Fruit fly (Drosophila melanogaster) whole organism, embryonic: ENCODE results near the gene CG17660.

Experiments
- BEAF-32 ChIP-seq: fragments of 200-800 bp; sonication (Bioruptor generic); optimal IDR thresholded peaks from 3 replicates; lab custom pipeline; 2017; ENCODE audit warnings: missing biosample characterization, missing genetic modification characterization, mild to moderate bottlenecking, moderate library complexity, missing genetic modification reagents
- CG10274 ChIP-seq: fragments of 200-800 bp; sonication (Bioruptor generic); optimal IDR thresholded peaks from 3 replicates; lab custom pipeline; 2017; ENCODE audit warnings: missing biosample characterization, mild to moderate bottlenecking, missing genetic modification characterization
- CG11504 ChIP-seq: fragments of 200-800 bp; sonication (Bioruptor generic); optimal IDR thresholded peaks from 3 replicates; lab custom pipeline; 2019; ENCODE audit warnings: missing biosample characterization, mild to moderate bottlenecking, missing genetic modification characterization, moderate library complexity
- CG12071 ChIP-seq: fragments of 200-800 bp; sonication (Bioruptor generic); optimal IDR thresholded peaks from 3 replicates; lab custom pipeline; 2018; ENCODE audit warnings: missing biosample characterization, mild to moderate bottlenecking, missing genetic modification characterization
- CG12104 ChIP-seq: fragments of 200-800 bp; sonication (Bioruptor generic); optimal IDR thresholded peaks from 3 replicates; lab custom pipeline; 2016; ENCODE audit warnings: missing biosample characterization, missing genetic modification characterization
- CG12219 ChIP-seq: fragments of 200-800 bp; sonication (Bioruptor generic); optimal IDR thresholded peaks from 3 replicates; lab custom pipeline; 2018; ENCODE audit warnings: missing biosample characterization, mild to moderate bottlenecking, missing genetic modification characterization
- CG1647 ChIP-seq: fragments of 200-800 bp; sonication (Bioruptor generic); optimal IDR thresholded peaks from 3 replicates; lab custom pipeline; 2016; ENCODE audit warnings: missing biosample characterization, missing genetic modification characterization
- CG16863 ChIP-seq: fragments of 200-800 bp; sonication (Bioruptor generic); optimal IDR thresholded peaks from 3 replicates; lab custom pipeline; 2016; ENCODE audit warnings: missing biosample characterization, missing genetic modification characterization
- CG17361 ChIP-seq: fragments of 200-800 bp; sonication (Bioruptor generic); IDR thresholded peaks from 3 replicates; pipeline ENCODE4 v1.3.6; 2022; ENCODE audit warnings: missing biosample characterization, missing genetic modification characterization
- CG34376 ChIP-seq: fragments of 200-800 bp; sonication (Bioruptor generic); optimal IDR thresholded peaks from 2 replicates; lab custom pipeline; 2018; ENCODE audit warnings: missing biosample characterization, mild to moderate bottlenecking, missing genetic modification characterization
- CG6175 ChIP-seq: fragments of 200-800 bp; sonication (Bioruptor generic); IDR thresholded peaks from 3 replicates; pipeline ENCODE4 v1.3.6; 2022; ENCODE audit warnings: missing biosample characterization, missing genetic modification characterization
- CG7987 ChIP-seq: fragments of 200-800 bp; sonication (Bioruptor generic); optimal IDR thresholded peaks from 2 replicates; lab custom pipeline; 2018; ENCODE audit warnings: missing biosample characterization, mild to moderate bottlenecking, missing genetic modification characterization, moderate library complexity
- CG8290 ChIP-seq, 3 experiments: fragments of 200-800 bp; sonication (Bioruptor generic); optimal IDR thresholded peaks; 2 replicates each; lab custom pipeline; 2016 to 2019; ENCODE audit warnings: missing biosample characterization in 3 of 3, missing genetic modification characterization in 3 of 3, mild to moderate bottlenecking in 2 of 3, moderate library complexity in 1 of 3
- CG9797 ChIP-seq: fragments of 200-800 bp; sonication (Bioruptor generic); optimal IDR thresholded peaks from 3 replicates; lab custom pipeline; 2018; ENCODE audit warnings: missing biosample characterization, mild to moderate bottlenecking, missing genetic modification characterization
- Chrac-16 ChIP-seq: fragments of 200-800 bp; sonication (Bioruptor generic); optimal IDR thresholded peaks from 3 replicates; lab custom pipeline; 2016; ENCODE audit warnings: missing biosample characterization, missing genetic modification characterization
- CoRest ChIP-seq: fragments of 200-800 bp; sonication (Bioruptor generic); optimal IDR thresholded peaks from 3 replicates; lab custom pipeline; 2018; ENCODE audit warnings: missing biosample characterization, mild to moderate bottlenecking, missing genetic modification characterization, moderate library complexity
- Dip3 ChIP-seq: fragments of 200-800 bp; sonication (Bioruptor generic); optimal IDR thresholded peaks from 3 replicates; lab custom pipeline; 2016; ENCODE audit warnings: missing biosample characterization, missing genetic modification characterization
- Dll ChIP-seq: fragments of 200-800 bp; sonication (Bioruptor generic); IDR thresholded peaks from 4 replicates; pipeline ENCODE4 v1.3.6; 2022; ENCODE audit warnings: missing biosample characterization, missing genetic modification characterization; ENCODE audit not compliant: partially characterized antibody
- GATAe ChIP-seq: fragments of 200-800 bp; sonication (Bioruptor generic); conservative IDR thresholded peaks from 2 replicates; pipeline ENCODE4 v1.3.6; 2022; ENCODE audit warnings: missing biosample characterization, missing genetic modification characterization
- H2.0 ChIP-seq: fragments of 200-800 bp; sonication (Bioruptor generic); IDR thresholded peaks from 2 replicates; pipeline ENCODE4 v1.3.6; 2022; ENCODE audit warnings: missing biosample characterization, missing genetic modification characterization
- HLH54F ChIP-seq: fragments of 200-800 bp; sonication (Bioruptor generic); optimal IDR thresholded peaks from 3 replicates; lab custom pipeline; 2016; ENCODE audit warnings: missing biosample characterization, missing genetic modification characterization
- Hr51 ChIP-seq, 2 experiments: fragments of 200-800 bp; sonication (Bioruptor generic); optimal IDR thresholded peaks; 2 replicates in 1 of 2; 3 replicates in 1 of 2; lab custom pipeline; 2016 to 2018; ENCODE audit warnings: missing biosample characterization in 2 of 2, missing genetic modification characterization in 2 of 2, mild to moderate bottlenecking in 1 of 2, moderate library complexity in 1 of 2
- Kr ChIP-seq: fragments of 200-800 bp; sonication (Bioruptor generic); optimal IDR thresholded peaks from 2 replicates; lab custom pipeline; 2017; ENCODE audit warnings: missing biosample characterization, mild to moderate bottlenecking, missing genetic modification characterization
- Med ChIP-seq: fragments of 200-800 bp; sonication (Bioruptor generic); peaks from one replicate; lab custom pipeline; 2016; ENCODE audit warnings: missing biosample characterization, missing genetic modification characterization, mild to moderate bottlenecking, inconsistent platforms, moderate library complexity
- Pdp1 ChIP-seq, 2 experiments: fragments of 200-800 bp; sonication (Bioruptor generic); optimal IDR thresholded peaks; 3 replicates each; lab custom pipeline; 2016; ENCODE audit warnings: missing biosample characterization in 2 of 2, missing genetic modification characterization in 2 of 2, mild to moderate bottlenecking in 1 of 2, moderate library complexity in 1 of 2
- Ravus ChIP-seq: fragments of 200-800 bp; sonication (Bioruptor generic); IDR thresholded peaks from 2 replicates; pipeline ENCODE4 v1.3.6; 2022; ENCODE audit warnings: missing biosample characterization, missing genetic modification characterization
- Scr ChIP-seq: fragments of 200-800 bp; sonication (Bioruptor generic); IDR thresholded peaks from 2 replicates; pipeline ENCODE4 v1.3.6; 2022; ENCODE audit warnings: missing biosample characterization, missing genetic modification characterization; ENCODE audit not compliant: partially characterized antibody
- ac ChIP-seq: fragments of 200-800 bp; sonication (Bioruptor generic); optimal IDR thresholded peaks from 3 replicates; lab custom pipeline; 2017; ENCODE audit warnings: missing biosample characterization, mild to moderate bottlenecking, missing genetic modification characterization
- bcd ChIP-seq: fragments of 200-800 bp; sonication (Bioruptor generic); optimal IDR thresholded peaks from 2 replicates; lab custom pipeline; 2017; ENCODE audit warnings: missing biosample characterization, mild to moderate bottlenecking, missing genetic modification characterization
- cg ChIP-seq: fragments of 200-800 bp; sonication (Bioruptor generic); optimal IDR thresholded peaks from 3 replicates; lab custom pipeline; 2019; ENCODE audit warnings: missing biosample characterization, mild to moderate bottlenecking, missing genetic modification characterization, moderate library complexity
- chinmo ChIP-seq: fragments of 200-800 bp; sonication (Bioruptor generic); IDR thresholded peaks from 4 replicates; pipeline ENCODE4 v1.3.6; 2022; ENCODE audit warnings: missing biosample characterization, missing genetic modification characterization; ENCODE audit not compliant: partially characterized antibody
- danr ChIP-seq: fragments of 200-800 bp; sonication (Bioruptor generic); IDR thresholded peaks from 2 replicates; pipeline ENCODE4 v1.3.6; 2022; ENCODE audit warnings: missing biosample characterization, missing genetic modification characterization
- exex ChIP-seq: fragments of 200-800 bp; sonication (Bioruptor generic); optimal IDR thresholded peaks from 4 replicates; lab custom pipeline; 2018; ENCODE audit warnings: missing biosample characterization, mild to moderate bottlenecking, missing genetic modification characterization, moderate library complexity
- fd3F ChIP-seq: fragments of 200-800 bp; sonication (Bioruptor generic); optimal IDR thresholded peaks from 2 replicates; lab custom pipeline; 2018; ENCODE audit warnings: missing biosample characterization, mild to moderate bottlenecking, missing genetic modification characterization, moderate library complexity
- gfzf ChIP-seq: fragments of 200-800 bp; sonication (Bioruptor generic); optimal IDR thresholded peaks from 2 replicates; lab custom pipeline; 2016; ENCODE audit warnings: missing biosample characterization, mild to moderate bottlenecking, missing genetic modification characterization, moderate library complexity
- hbn ChIP-seq: fragments of 200-800 bp; sonication (Bioruptor generic); IDR thresholded peaks from 2 replicates; pipeline ENCODE4 v1.3.6; 2022; ENCODE audit warnings: missing biosample characterization, missing genetic modification characterization; ENCODE audit not compliant: partially characterized antibody
- hth ChIP-seq: fragments of >200 bp; optimal IDR thresholded peaks from 2 replicates; lab custom pipeline; 2017; ENCODE audit warnings: inconsistent platforms
- mirr ChIP-seq: fragments of 200-800 bp; sonication (Bioruptor generic); optimal IDR thresholded peaks from 3 replicates; lab custom pipeline; 2018; ENCODE audit warnings: missing biosample characterization, mild to moderate bottlenecking, missing genetic modification characterization
- phol ChIP-seq: fragments of 200-800 bp; sonication (Bioruptor generic); optimal IDR thresholded peaks from 3 replicates; lab custom pipeline; 2018; ENCODE audit warnings: missing biosample characterization, mild to moderate bottlenecking, missing genetic modification characterization, moderate library complexity
- pnt ChIP-seq: fragments of 200-800 bp; sonication (Bioruptor generic); optimal IDR thresholded peaks from 3 replicates; lab custom pipeline; 2016; ENCODE audit warnings: missing biosample characterization, missing genetic modification characterization
- scrt ChIP-seq: fragments of 200-800 bp; sonication (Bioruptor generic); optimal IDR thresholded peaks from 2 replicates; lab custom pipeline; 2018; ENCODE audit warnings: missing biosample characterization, mild to moderate bottlenecking, missing genetic modification characterization, moderate library complexity
- sd ChIP-seq: fragments of 200-800 bp; sonication (Bioruptor generic); optimal IDR thresholded peaks from 3 replicates; lab custom pipeline; 2018; ENCODE audit warnings: missing biosample characterization, mild to moderate bottlenecking, missing genetic modification characterization, moderate library complexity
- sug ChIP-seq: fragments of 200-800 bp; optimal IDR thresholded peaks from 2 replicates; lab custom pipeline; 2019; ENCODE audit warnings: missing biosample characterization, mild to moderate bottlenecking, missing genetic modification characterization, moderate library complexity
- tin ChIP-seq: fragments of 200-800 bp; sonication (Bioruptor generic); optimal IDR thresholded peaks from 3 replicates; lab custom pipeline; 2016; ENCODE audit warnings: missing biosample characterization, missing genetic modification characterization
- tup ChIP-seq: fragments of 200-800 bp; sonication (Bioruptor generic); optimal IDR thresholded peaks from 2 replicates; lab custom pipeline; 2016; ENCODE audit warnings: missing biosample characterization, mild to moderate bottlenecking, missing genetic modification characterization, moderate library complexity
- twi ChIP-seq: fragments of 200-800 bp; optimal IDR thresholded peaks from 2 replicates; lab custom pipeline; 2019; ENCODE audit warnings: missing biosample characterization, mild to moderate bottlenecking, missing genetic modification characterization, moderate library complexity
- wek ChIP-seq: fragments of 200-800 bp; sonication (Bioruptor generic); optimal IDR thresholded peaks from 3 replicates; lab custom pipeline; 2018; ENCODE audit warnings: missing biosample characterization, mild to moderate bottlenecking, missing genetic modification characterization, moderate library complexity
- zf30C ChIP-seq: fragments of 200-800 bp; sonication (Bioruptor generic); optimal IDR thresholded peaks from 3 replicates; lab custom pipeline; 2018; ENCODE audit warnings: missing biosample characterization, mild to moderate bottlenecking, missing genetic modification characterization

The CG17660 gene

DNA sequence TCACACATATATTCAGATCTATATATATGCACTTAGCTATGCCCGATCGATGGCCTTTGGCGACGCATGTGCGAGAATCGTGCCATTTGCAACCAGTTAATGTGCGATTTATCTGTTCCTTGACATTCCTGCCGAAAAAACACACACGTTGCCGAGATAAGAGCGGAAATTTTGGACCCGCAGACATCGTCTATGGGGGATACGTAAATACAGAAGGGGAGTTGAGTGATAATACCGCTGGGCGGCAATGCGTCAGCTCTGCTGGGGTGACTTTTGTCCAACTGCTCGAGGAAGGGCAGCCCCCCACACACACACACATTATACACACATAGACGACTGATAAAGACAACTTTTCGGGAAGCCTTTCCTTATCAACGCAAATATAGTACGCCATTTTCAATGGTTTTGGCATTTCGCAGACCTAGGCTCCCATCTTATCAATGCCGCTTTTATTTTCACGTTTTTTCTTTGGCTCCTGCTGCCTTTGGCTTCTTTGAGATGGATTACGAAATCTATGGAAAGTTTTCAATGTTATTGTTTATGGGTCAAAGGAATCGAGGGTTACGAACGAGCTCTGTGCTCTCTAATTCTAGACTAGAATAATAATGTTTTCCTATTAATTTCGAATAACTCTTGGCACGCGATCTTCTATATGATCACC lies 10.8 kb upstream of the CG17660 start (continued):
- TF ChIP-seq Kr: no peak
- no peak for TF ChIP-seq Dip3 (GFP tag; lab: Kevin White, UChicago)
- peak; percentile 69 for TF ChIP-seq Med
- TF ChIP-seq CG12104 (GFP tag; lab: Kevin White, UChicago): no peak
- no peak for TF ChIP-seq CoRest (tag; lab: Kevin White, UChicago)
- TF ChIP-seq cg (GFP tag; lab: Kevin White, UChicago): peak; percentile 13
- no peak for TF ChIP-seq CG17361 (GFP tag; lab: Robert Waterston, UW)
- TF ChIP-seq CG12219 (GFP tag; lab: Kevin White, UChicago): no peak
- no peak for TF ChIP-seq zf30C
- peak; percentile 98 for TF ChIP-seq sug
- TF ChIP-seq CG6175 (GFP tag; lab: Robert Waterston, UW): no peak
- no peak for TF ChIP-seq BEAF-32 (GFP tag; lab: Kevin White, UChicago)
- no peak for TF ChIP-seq hth (lab: Kevin White, UChicago)
- TF ChIP-seq CG10274 (GFP tag; lab: Kevin White, UChicago): no peak
- TF ChIP-seq CG1647 (GFP tag; lab: Kevin White, UChicago): no peak
- no peak for TF ChIP-seq wek (GFP tag; lab: Kevin White, UChicago)
- no peak for TF ChIP-seq ac (GFP tag; lab: Kevin White, UChicago)
- TF ChIP-seq GATAe (GFP tag; lab: Robert Waterston, UW): peak; percentile 72
- TF ChIP-seq CG16863: no peak
- TF ChIP-seq gfzf (GFP tag; lab: Kevin White, UChicago): no peak
- no peak for TF ChIP-seq tup (GFP tag; lab: Kevin White, UChicago)
- TF ChIP-seq tin (GFP tag; lab: Kevin White, UChicago): no peak
- TF ChIP-seq CG8290 (GFP tag; optimal IDR thresholded peaks at IDR 0.05; lab: Kevin White, UChicago): peak; percentile 1
- no peak for TF ChIP-seq CG8290 (tag; optimal IDR thresholded peaks at IDR 0.05; lab: Kevin White, UChicago)
- no peak for TF ChIP-seq scrt
- TF ChIP-seq exex: peak; percentile 58
- TF ChIP-seq CG7987 (GFP tag; lab: Kevin White, UChicago): peak; percentile 8
- TF ChIP-seq CG12071 (GFP tag; lab: Kevin White, UChicago): no peak
- TF ChIP-seq CG34376 (GFP tag; lab: Kevin White, UChicago): peak; percentile 72
- no peak for TF ChIP-seq Chrac-16 (GFP tag; lab: Kevin White, UChicago)
- no peak for TF ChIP-seq Ravus (GFP tag; lab: Robert Waterston, UW)
- 0 out of 4 replicates have a peak, but pooled peaks have one; percentile 33 for TF ChIP-seq chinmo (GFP tag; lab: Robert Waterston, UW)
- no peak for TF ChIP-seq Dll (GFP tag; lab: Robert Waterston, UW)
- TF ChIP-seq CG11504 (tag; lab: Kevin White, UChicago): no peak
- no peak for TF ChIP-seq Hr51 (GFP tag; optimal IDR thresholded peaks at IDR 0.05; lab: Kevin White, UChicago)
- no peak for TF ChIP-seq hbn (GFP tag; lab: Robert Waterston, UW)
- TF ChIP-seq sd: peak; percentile 96
- TF ChIP-seq danr: no peak
- TF ChIP-seq Scr (GFP tag; lab: Robert Waterston, UW): no peak
- no peak for TF ChIP-seq HLH54F (GFP tag; lab: Kevin White, UChicago)
- TF ChIP-seq H2.0 (GFP tag; lab: Robert Waterston, UW): no peak
- no peak for TF ChIP-seq pnt (GFP tag; lab: Kevin White, UChicago)
- no peak for TF ChIP-seq bcd (GFP tag; lab: Kevin White, UChicago)
- peak in 1 of 2 experiments; percentile 4 for TF ChIP-seq Pdp1 (GFP tag; optimal IDR thresholded peaks at IDR 0.05; lab: Kevin White, UChicago)
- peak; percentile 44 for TF ChIP-seq mirr (GFP tag; lab: Kevin White, UChicago)
- no peak for TF ChIP-seq CG9797 (GFP tag; lab: Kevin White, UChicago)
- TF ChIP-seq phol (tag; lab: Kevin White, UChicago): no peak
- TF ChIP-seq fd3F (GFP tag; lab: Kevin White, UChicago): no peak
- no peak for TF ChIP-seq twi (tag; lab: Kevin White, UChicago)
